Worm (Caenorhabditis elegans) whole organism, young adult: ENCODE results near the gene lipl-2.

Source experiments
- B0035.1 ChIP-seq: sonication (generic microtip); optimal IDR thresholded peaks from 2 replicates; lab custom pipeline; 2016; ENCODE audit warnings: missing genetic modification characterization, mild to moderate bottlenecking, missing compliant biosample characterization, missing genotype, missing genetic modification reagents
- C17E4.6 ChIP-seq: fragments of 200-800 bp; sonication (Bioruptor generic); IDR thresholded peaks from 2 replicates; pipeline ENCODE4 v1.3.6; 2022; ENCODE audit warnings: missing genetic modification reagents, missing genetic modification characterization, missing compliant biosample characterization
- F10E7.11 ChIP-seq: sonication (generic microtip); optimal IDR thresholded peaks from 2 replicates; lab custom pipeline; 2017; ENCODE audit warnings: mild to moderate bottlenecking, missing genetic modification characterization, moderate library complexity, missing compliant biosample characterization
- F22D6.2 ChIP-seq: sonication (generic microtip); optimal IDR thresholded peaks from 2 replicates; lab custom pipeline; 2016; ENCODE audit warnings: mild to moderate bottlenecking, missing genetic modification characterization, missing compliant biosample characterization
- F33H1.4 ChIP-seq: fragments of 200-800 bp; sonication (Bioruptor generic); IDR thresholded peaks from 2 replicates; pipeline ENCODE4 v1.3.6; 2022; ENCODE audit warnings: missing genetic modification reagents, missing genetic modification characterization, missing compliant biosample characterization
- F55B11.4 ChIP-seq: sonication (generic microtip); optimal IDR thresholded peaks from 2 replicates; lab custom pipeline; 2016; ENCODE audit warnings: missing compliant biosample characterization, missing genetic modification characterization, borderline replicate concordance; ENCODE audit not compliant: insufficient read depth
- Y53G8AR.9 ChIP-seq: fragments of 200-800 bp; sonication (Bioruptor generic); conservative IDR thresholded peaks from 2 replicates; pipeline ENCODE4 v1.3.6; 2022; ENCODE audit warnings: missing genetic modification reagents, missing genetic modification characterization, missing compliant biosample characterization
- Y56A3A.18 ChIP-seq: fragments of 200-800 bp; sonication (Bioruptor generic); IDR thresholded peaks from 2 replicates; pipeline ENCODE4 v1.3.6; 2022; ENCODE audit warnings: missing genetic modification reagents, missing genetic modification characterization, missing compliant biosample characterization
- Y79H2A.3 ChIP-seq: fragments of 200-800 bp; sonication (Bioruptor generic); conservative IDR thresholded peaks from 2 replicates; pipeline ENCODE4 v1.3.6; 2022; ENCODE audit warnings: missing genetic modification reagents, missing genetic modification characterization, missing compliant biosample characterization
- athp-1 ChIP-seq: sonication (generic microtip); optimal IDR thresholded peaks from 2 replicates; lab custom pipeline; 2017; ENCODE audit warnings: mild to moderate bottlenecking, missing genetic modification characterization, missing compliant biosample characterization
- attf-5 ChIP-seq: fragments of 200-800 bp; sonication (Bioruptor generic); optimal IDR thresholded peaks from 2 replicates; lab custom pipeline; 2018; ENCODE audit warnings: mild to moderate bottlenecking, missing genetic modification characterization, missing compliant biosample characterization
- attf-6 ChIP-seq: fragments of 200-800 bp; sonication (Bioruptor generic); IDR thresholded peaks from 2 replicates; pipeline ENCODE4 v1.3.6; 2022; ENCODE audit warnings: missing genetic modification reagents, missing genetic modification characterization, missing compliant biosample characterization
- ccch-3 ChIP-seq: fragments of 200-800 bp; sonication (Bioruptor generic); optimal IDR thresholded peaks from 2 replicates; lab custom pipeline; 2018; ENCODE audit warnings: mild to moderate bottlenecking, missing genetic modification characterization, missing compliant biosample characterization
- cebp-1 ChIP-seq, 2 experiments: fragments of 200-800 bp in 1 of 2; sonication (Bioruptor generic) in 1 of 2; sonication (generic microtip) in 1 of 2; IDR thresholded peaks in 1 of 2; optimal IDR thresholded peaks in 1 of 2; 2 replicates each; pipeline versions ENCODE4 v1.3.6 to Lab custom; 2017 to 2022; ENCODE audit warnings: missing compliant biosample characterization in 2 of 2, missing genetic modification characterization in 2 of 2, mild to moderate bottlenecking in 1 of 2, missing genetic modification reagents in 1 of 2, moderate library complexity in 1 of 2
- ceh-100 ChIP-seq: fragments of 200-800 bp; sonication (Bioruptor generic); IDR thresholded peaks from 2 replicates; pipeline ENCODE4 v1.3.6; 2022; ENCODE audit warnings: missing genetic modification reagents, missing genetic modification characterization, missing compliant biosample characterization
- die-1 ChIP-seq: sonication (generic microtip); optimal IDR thresholded peaks from 2 replicates; lab custom pipeline; 2016; ENCODE audit warnings: missing genotype, mild to moderate bottlenecking, missing genetic modification characterization, missing compliant biosample characterization
- dox-1 ChIP-seq: fragments of 200-800 bp; sonication (Bioruptor generic); IDR thresholded peaks from 2 replicates; pipeline ENCODE4 v1.3.6; 2022; ENCODE audit warnings: missing genetic modification reagents, missing genetic modification characterization, missing compliant biosample characterization
- dpl-1 ChIP-seq: fragments of 150-350 bp; optimal IDR thresholded peaks from 2 replicates; lab custom pipeline; 2014; ENCODE audit warnings: missing biosample characterization, missing genetic modification reagents, missing genetic modification characterization
- hlh-26 ChIP-seq: fragments of 200-800 bp; sonication (Bioruptor generic); conservative IDR thresholded peaks from 2 replicates; pipeline ENCODE4 v1.3.6; 2022; ENCODE audit warnings: missing genetic modification reagents, missing genetic modification characterization, missing compliant biosample characterization
- hmg-20 ChIP-seq: fragments of 200-800 bp; sonication (Bioruptor generic); IDR thresholded peaks from 2 replicates; pipeline ENCODE4 v1.3.6; 2022; ENCODE audit warnings: missing genetic modification reagents, missing genetic modification characterization, missing compliant biosample characterization
- hsf-1 ChIP-seq: fragments of 200-800 bp; sonication (Bioruptor generic); IDR thresholded peaks from 2 replicates; pipeline ENCODE4 v1.3.6; 2022; ENCODE audit warnings: missing genetic modification reagents, missing genetic modification characterization, missing compliant biosample characterization
- lin-40 ChIP-seq: sonication (generic microtip); optimal IDR thresholded peaks from 2 replicates; lab custom pipeline; 2016; ENCODE audit warnings: missing genetic modification characterization, mild to moderate bottlenecking, missing compliant biosample characterization, missing genotype, missing genetic modification reagents
- lir-1 ChIP-seq: fragments of 200-800 bp; sonication (Bioruptor generic); conservative IDR thresholded peaks from 2 replicates; pipeline ENCODE4 v1.3.6; 2022; ENCODE audit warnings: missing genetic modification reagents, missing genetic modification characterization, missing compliant biosample characterization
- lsy-27 ChIP-seq: sonication (generic microtip); optimal IDR thresholded peaks from 2 replicates; lab custom pipeline; 2017; ENCODE audit warnings: missing genetic modification characterization, mild to moderate bottlenecking, missing compliant biosample characterization, antibody characterized with exemption, missing genotype, borderline replicate concordance; ENCODE audit not compliant: insufficient read depth
- madf-8 ChIP-seq: fragments of 200-800 bp; sonication (Bioruptor generic); conservative IDR thresholded peaks from 2 replicates; pipeline ENCODE4 v1.3.6; 2022; ENCODE audit warnings: missing genetic modification reagents, missing genetic modification characterization, missing compliant biosample characterization
- mcd-1 ChIP-seq: fragments of 200-800 bp; sonication (Bioruptor generic); IDR thresholded peaks from 2 replicates; pipeline ENCODE4 v1.3.6; 2022; ENCODE audit warnings: missing genetic modification reagents, missing genetic modification characterization, missing compliant biosample characterization
- mes-4 ChIP-seq: sonication (generic microtip); optimal IDR thresholded peaks from 2 replicates; lab custom pipeline; 2016; ENCODE audit warnings: missing genotype, missing genetic modification characterization, missing compliant biosample characterization
- nfyb-1 ChIP-seq: fragments of 200-800 bp; sonication (Bioruptor generic); IDR thresholded peaks from 2 replicates; pipeline ENCODE4 v1.3.6; 2022; ENCODE audit warnings: missing genetic modification reagents, missing genetic modification characterization, missing compliant biosample characterization
- nhr-120 ChIP-seq: fragments of 200-800 bp; sonication (Bioruptor generic); IDR thresholded peaks from 2 replicates; pipeline ENCODE4 v1.3.6; 2022; ENCODE audit warnings: missing genetic modification characterization, missing compliant biosample characterization
- nhr-90 ChIP-seq: sonication (generic microtip); optimal IDR thresholded peaks from 2 replicates; lab custom pipeline; 2016; ENCODE audit warnings: missing genotype, mild to moderate bottlenecking, missing genetic modification characterization, missing compliant biosample characterization
- pbrm-1 ChIP-seq: fragments of 200-800 bp; sonication (Bioruptor generic); IDR thresholded peaks from 2 replicates; pipeline ENCODE4 v1.3.6; 2022; ENCODE audit warnings: missing genetic modification reagents, missing genetic modification characterization, missing compliant biosample characterization
- pha-4 ChIP-seq: fragments of 150-350 bp; sonication (generic microtip); optimal IDR thresholded peaks from 2 replicates; lab custom pipeline; 2014; ENCODE audit warnings: missing biosample characterization, missing genetic modification reagents, missing genetic modification characterization
- rcor-1 ChIP-seq: fragments of 200-800 bp; sonication (Bioruptor generic); IDR thresholded peaks from 2 replicates; pipeline ENCODE4 v1.3.6; 2022; ENCODE audit warnings: missing genetic modification reagents, missing genetic modification characterization, missing compliant biosample characterization
- rpc-1 ChIP-seq, 2 experiments: fragments of 150-350 bp in 1 of 2; sonication (generic microtip) in 1 of 2; optimal IDR thresholded peaks; 2 replicates each; lab custom pipeline; 2014 to 2018; ENCODE audit warnings: missing biosample characterization in 1 of 2, missing genetic modification characterization in 1 of 2, missing genetic modification reagents in 1 of 2, missing genotype in 1 of 2
- snpc-1.3 ChIP-seq: sonication (generic microtip); optimal IDR thresholded peaks from 2 replicates; lab custom pipeline; 2017; ENCODE audit warnings: missing genetic modification characterization, mild to moderate bottlenecking, missing compliant biosample characterization, antibody characterized with exemption, moderate library complexity, missing genotype, missing genetic modification reagents; ENCODE audit not compliant: insufficient read depth
- snpc-4 ChIP-seq, 5 experiments: fragments of 150-350 bp in 1 of 5; sonication (generic microtip) in 4 of 5; optimal IDR thresholded peaks; 2 replicates each; lab custom pipeline; 2014 to 2018; ENCODE audit warnings: missing genetic modification characterization in 5 of 5, missing biosample characterization in 3 of 5, antibody characterized with exemption in 2 of 5, mild to moderate bottlenecking in 2 of 5, missing compliant biosample characterization in 2 of 5, missing genotype in 2 of 5, moderate library complexity in 2 of 5, missing genetic modification reagents in 1 of 5
- tbp1 ChIP-seq: fragments of 200-800 bp; sonication (Bioruptor generic); optimal IDR thresholded peaks from 2 replicates; lab custom pipeline; 2018; ENCODE audit warnings: mild to moderate bottlenecking, missing genetic modification characterization, missing compliant biosample characterization
- tbx-9 ChIP-seq: sonication (generic microtip); optimal IDR thresholded peaks from 2 replicates; lab custom pipeline; 2016; ENCODE audit warnings: borderline replicate concordance, missing genetic modification characterization, inconsistent platforms, missing compliant biosample characterization
- unc-130 ChIP-seq: sonication (generic microtip); optimal IDR thresholded peaks from 2 replicates; lab custom pipeline; 2016; ENCODE audit warnings: missing genetic modification reagents, missing genetic modification characterization, missing compliant biosample characterization
- ztf-18 ChIP-seq: sonication (generic microtip); optimal IDR thresholded peaks from 2 replicates; lab custom pipeline; 2016; ENCODE audit warnings: missing genotype, mild to moderate bottlenecking, missing genetic modification characterization, missing compliant biosample characterization
- ztf-22 ChIP-seq: fragments of 200-800 bp; sonication (Bioruptor generic); optimal IDR thresholded peaks from 2 replicates; lab custom pipeline; 2018; ENCODE audit warnings: mild to moderate bottlenecking, missing genetic modification characterization, moderate library complexity, missing compliant biosample characterization
- ztf-26 ChIP-seq: sonication (generic microtip); optimal IDR thresholded peaks from 2 replicates; lab custom pipeline; 2017; ENCODE audit warnings: missing genetic modification characterization, missing compliant biosample characterization

lipl-2 gene

DNA sequence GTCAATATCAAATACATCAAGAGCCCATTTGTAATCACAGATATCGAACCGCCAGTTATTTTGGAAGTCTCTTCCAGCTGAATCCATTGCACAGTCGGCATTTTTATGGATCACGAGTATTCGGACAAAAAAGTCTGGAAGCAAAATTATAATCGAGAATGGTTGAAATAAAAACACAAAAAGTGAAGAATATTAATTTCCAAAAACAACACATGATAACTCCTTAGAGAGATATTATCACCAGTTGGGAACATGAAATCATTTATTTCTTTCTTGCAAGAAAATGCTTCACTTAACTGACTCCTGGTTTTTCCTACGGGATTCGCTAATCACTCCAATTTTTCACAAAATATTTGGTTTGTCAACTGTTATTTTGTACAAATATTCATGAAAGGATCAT is 32.8 kb downstream of the lipl-2 start, which contains the start of gene str-2:
str-2 (minus strand) TSS at position 101 of the 400 bp plus-strand sequence.
- no peak for TF ChIP-seq attf-6 (GFP tag; lab: Robert Waterston, UW)
- no peak for TF ChIP-seq pbrm-1 (GFP tag; lab: Robert Waterston, UW)
- TF ChIP-seq hlh-26 (GFP tag; lab: Robert Waterston, UW) = no peak
- no peak for TF ChIP-seq hmg-20
- no peak for TF ChIP-seq attf-5 (GFP tag; lab: Kevin White, UChicago)
- TF ChIP-seq dox-1 (GFP tag; lab: Robert Waterston, UW) = no peak
- no peak for TF ChIP-seq pha-4 (tag; lab: Kevin White, UChicago)
- TF ChIP-seq lsy-27 (tag; lab: Kevin White, UChicago) = no peak
- TF ChIP-seq cebp-1 (GFP tag; IDR thresholded peaks at IDR 0.05; lab: Robert Waterston, UW) = no peak
- TF ChIP-seq cebp-1 (tag; optimal IDR thresholded peaks at IDR 0.05; lab: Kevin White, UChicago) = no peak
- no peak for TF ChIP-seq hsf-1
- TF ChIP-seq madf-8 (GFP tag; lab: Robert Waterston, UW) = no peak
- no peak for TF ChIP-seq snpc-1.3 (tag; lab: Kevin White, UChicago)
- no peak for TF ChIP-seq rpc-1 (optimal IDR thresholded peaks at IDR 0.05; lab: Kevin White, UChicago)
- TF ChIP-seq rpc-1 (tag; optimal IDR thresholded peaks at IDR 0.05; lab: Kevin White, UChicago) = no peak
- no peak for TF ChIP-seq ztf-18
- no peak for TF ChIP-seq snpc-4 (GFP tag; optimal IDR thresholded peaks at IDR 0.05; lab: Kevin White, UChicago)
- TF ChIP-seq snpc-4 (tag; optimal IDR thresholded peaks at IDR 0.05; lab: Kevin White, UChicago) = no peak
- TF ChIP-seq F33H1.4 (GFP tag; lab: Robert Waterston, UW) = no peak
- TF ChIP-seq tbp1 (GFP tag; lab: Kevin White, UChicago) = no peak
- no peak for TF ChIP-seq die-1
- TF ChIP-seq mes-4 (tag; lab: Kevin White, UChicago) = no peak
- TF ChIP-seq F55B11.4 (tag; lab: Kevin White, UChicago) = no peak

DNA sequence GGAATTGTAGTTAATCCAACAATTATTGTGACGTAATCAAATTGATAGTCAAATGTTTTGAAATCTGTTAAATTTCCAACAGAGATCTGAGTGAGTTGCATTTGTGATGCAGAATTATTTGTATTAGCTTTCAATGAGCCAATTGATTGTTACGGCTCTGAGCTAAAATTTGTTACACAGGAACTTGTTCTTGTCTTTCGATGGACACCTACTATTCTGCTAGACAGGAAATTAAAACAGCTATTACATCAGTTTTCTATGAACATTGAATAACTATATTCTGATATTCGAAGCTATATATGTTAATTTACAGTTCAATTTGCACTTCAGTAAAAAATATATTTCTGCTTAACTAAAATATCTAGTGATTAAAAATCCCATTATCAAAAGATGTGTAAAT is 42.5 kb downstream of the lipl-2 start, which contains the start of gene sru-40:
sru-40 (minus strand) TSS at position 101 of the 400 bp plus-strand sequence.
- no peak for TF ChIP-seq F22D6.2 (tag; lab: Kevin White, UChicago)
- no peak for TF ChIP-seq ccch-3 (GFP tag; lab: Kevin White, UChicago)
- no peak for TF ChIP-seq ztf-22 (GFP tag; lab: Kevin White, UChicago)
- TF ChIP-seq nhr-120 (GFP tag; lab: Robert Waterston, UW) = no peak
- TF ChIP-seq F10E7.11 (tag; lab: Kevin White, UChicago) = no peak
- TF ChIP-seq ztf-26 (tag; lab: Kevin White, UChicago) = no peak
- TF ChIP-seq hmg-20 = no peak
- TF ChIP-seq madf-8 (GFP tag; lab: Robert Waterston, UW) = no peak
- no peak for TF ChIP-seq tbp1 (GFP tag; lab: Kevin White, UChicago)
- no peak for TF ChIP-seq Y79H2A.3 (GFP tag; lab: Robert Waterston, UW)
- TF ChIP-seq ceh-100 (GFP tag; lab: Robert Waterston, UW) = no peak
- TF ChIP-seq Y53G8AR.9 (GFP tag; lab: Robert Waterston, UW) = no peak

DNA sequence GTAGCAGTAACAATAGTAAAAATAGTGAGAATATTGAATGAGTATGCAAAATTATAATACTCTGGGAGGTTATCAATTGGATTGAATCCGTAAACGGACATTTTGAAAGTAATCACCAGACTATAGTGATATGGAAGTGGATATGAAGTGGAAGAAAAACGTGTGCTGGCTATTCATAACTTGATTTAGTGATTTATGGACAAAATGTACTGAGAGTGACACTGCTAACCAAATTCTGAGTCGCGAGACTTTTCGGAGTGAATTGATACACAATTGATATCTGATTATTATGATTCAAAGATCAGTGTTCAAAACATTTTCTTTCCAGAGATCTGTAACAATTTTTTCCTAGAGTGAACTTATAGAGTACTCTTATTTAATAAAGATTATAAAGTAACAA is 44.6 kb downstream of the lipl-2 start, which contains the start of gene sru-38:
sru-38 (minus strand) TSS at position 101 of the 400 bp plus-strand sequence.
- TF ChIP-seq hlh-26 (GFP tag; lab: Robert Waterston, UW) (no peak), nfyb-1 (no peak), rcor-1 (GFP tag; lab: Robert Waterston, UW) (no peak), snpc-4 (GFP tag; optimal IDR thresholded peaks at IDR 0.05; lab: Kevin White, UChicago) (no peak), snpc-4 (tag; optimal IDR thresholded peaks at IDR 0.05; lab: Kevin White, UChicago) (no peak), dpl-1 (no peak), unc-130 (GFP tag; lab: Kevin White, UChicago) (no peak), C17E4.6 (GFP tag; lab: Robert Waterston, UW) (no peak), athp-1 (no peak), nhr-90 (tag; lab: Kevin White, UChicago) (no peak), B0035.1 (tag; lab: Kevin White, UChicago) (no peak), tbx-9 (tag; lab: Kevin White, UChicago) (no peak), lin-40 (tag; lab: Kevin White, UChicago) (no peak), Y56A3A.18 (GFP tag; lab: Robert Waterston, UW) (no peak), mcd-1 (GFP tag; lab: Robert Waterston, UW) (no peak), lir-1 (GFP tag; lab: Robert Waterston, UW) (no peak)
